Worm (Caenorhabditis elegans): ENCODE results near the gene srh-42.

- TF ChIP-seq sea-1 (GFP tag; conservative IDR thresholded peaks at IDR 0.05) (no peak), hmg-4 (GFP tag; optimal IDR thresholded peaks at IDR 0.05) (no peak), ama-1 (optimal IDR thresholded peaks at IDR 0.05) (no peak), flt-1 (GFP tag; IDR thresholded peaks at IDR 0.05) (no peak), B0310.2 (tag; optimal IDR thresholded peaks at IDR 0.05) (no peak), ceh-13 (GFP tag; optimal IDR thresholded peaks at IDR 0.05) (no peak), ets-7 (tag; optimal IDR thresholded peaks at IDR 0.05) (no peak), scrt-1 (GFP tag; IDR thresholded peaks at IDR 0.05) (no peak), hnd-1 (tag; optimal IDR thresholded peaks at IDR 0.05) (no peak)
Observed at ce11 chrII:14299254-14299759, 10.4 kb upstream of the srh-42 start.
